Fruit fly (Drosophila melanogaster) whole organism, embryonic: Measurements from ENCODE around the gene CG17364.

Source experiments
- Abd-B ChIP-seq: fragments of 200-800 bp; sonication (Bioruptor generic); optimal IDR thresholded peaks from 2 replicates; lab custom pipeline; 2018; ENCODE audit warnings: missing biosample characterization, mild to moderate bottlenecking, missing genetic modification characterization, moderate library complexity
- Atf6 ChIP-seq: fragments of 200-800 bp; sonication (Bioruptor generic); IDR thresholded peaks from 2 replicates; pipeline ENCODE4 v1.3.6; 2022; ENCODE audit warnings: missing biosample characterization, missing genetic modification characterization
- B-H2 ChIP-seq: fragments of 200-800 bp; sonication (Bioruptor generic); optimal IDR thresholded peaks from 2 replicates; lab custom pipeline; 2018; ENCODE audit warnings: missing biosample characterization, mild to moderate bottlenecking, missing genetic modification characterization
- CG10979 ChIP-seq: fragments of 200-800 bp; sonication (Bioruptor generic); optimal IDR thresholded peaks from 2 replicates; lab custom pipeline; 2018; ENCODE audit warnings: missing biosample characterization, mild to moderate bottlenecking, missing genetic modification characterization, moderate library complexity
- CG12659 ChIP-seq: fragments of 200-800 bp; sonication (Bioruptor generic); optimal IDR thresholded peaks from 3 replicates; lab custom pipeline; 2017; ENCODE audit warnings: mild to moderate bottlenecking, missing biosample characterization, missing genetic modification reagents, missing genetic modification characterization
- CG15479 ChIP-seq: fragments of 200-800 bp; sonication (Bioruptor generic); optimal IDR thresholded peaks from 3 replicates; lab custom pipeline; 2019; ENCODE audit warnings: missing biosample characterization, mild to moderate bottlenecking, missing genetic modification characterization, moderate library complexity
- CG1647 ChIP-seq: fragments of 200-800 bp; sonication (Bioruptor generic); optimal IDR thresholded peaks from 3 replicates; lab custom pipeline; 2016; ENCODE audit warnings: missing biosample characterization, missing genetic modification characterization
- CG16815 ChIP-seq: fragments of 200-800 bp; sonication (Bioruptor generic); optimal IDR thresholded peaks from 3 replicates; lab custom pipeline; 2017; ENCODE audit warnings: missing biosample characterization, mild to moderate bottlenecking, missing genetic modification characterization
- CG16863 ChIP-seq: fragments of 200-800 bp; sonication (Bioruptor generic); optimal IDR thresholded peaks from 3 replicates; lab custom pipeline; 2016; ENCODE audit warnings: missing biosample characterization, missing genetic modification characterization
- CG17361 ChIP-seq: fragments of 200-800 bp; sonication (Bioruptor generic); IDR thresholded peaks from 3 replicates; pipeline ENCODE4 v1.3.6; 2022; ENCODE audit warnings: missing biosample characterization, missing genetic modification characterization
- CG17568 ChIP-seq: fragments of 200-800 bp; sonication (Bioruptor generic); optimal IDR thresholded peaks from 2 replicates; lab custom pipeline; 2018; ENCODE audit warnings: missing biosample characterization, mild to moderate bottlenecking, missing genetic modification characterization, moderate library complexity
- CG1792 ChIP-seq: fragments of 200-800 bp; sonication (Bioruptor generic); optimal IDR thresholded peaks from 2 replicates; lab custom pipeline; 2016; ENCODE audit warnings: missing biosample characterization, missing genetic modification characterization
- CG2712 ChIP-seq: fragments of 200-800 bp; optimal IDR thresholded peaks from 3 replicates; lab custom pipeline; 2019; ENCODE audit warnings: missing biosample characterization, mild to moderate bottlenecking, missing genetic modification characterization, moderate library complexity
- CG30020 ChIP-seq: fragments of 200-800 bp; optimal IDR thresholded peaks from 2 replicates; lab custom pipeline; 2019; ENCODE audit warnings: missing biosample characterization, mild to moderate bottlenecking, missing genetic modification characterization, moderate library complexity
- CG31224 ChIP-seq: fragments of 200-800 bp; sonication (Bioruptor generic); IDR thresholded peaks from 2 replicates; pipeline ENCODE4 v1.3.6; 2022; ENCODE audit warnings: missing biosample characterization, missing genetic modification characterization
- CG6765 ChIP-seq: fragments of 200-800 bp; sonication (Bioruptor generic); optimal IDR thresholded peaks from 3 replicates; lab custom pipeline; 2017; ENCODE audit warnings: missing biosample characterization, mild to moderate bottlenecking, missing genetic modification characterization
- CG7786 ChIP-seq: fragments of 200-800 bp; sonication (Bioruptor generic); optimal IDR thresholded peaks from 2 replicates; lab custom pipeline; 2016; ENCODE audit warnings: missing biosample characterization, missing genetic modification characterization
- CG8281 ChIP-seq: fragments of 200-800 bp; sonication (Bioruptor generic); optimal IDR thresholded peaks from 2 replicates; lab custom pipeline; 2018; ENCODE audit warnings: missing biosample characterization, mild to moderate bottlenecking, missing genetic modification characterization, moderate library complexity
- CG8944 ChIP-seq: fragments of 200-800 bp; sonication (Bioruptor generic); optimal IDR thresholded peaks from 3 replicates; lab custom pipeline; 2016; ENCODE audit warnings: missing biosample characterization, missing genetic modification characterization
- Dip2 ChIP-seq: fragments of 200-800 bp; sonication (Bioruptor generic); IDR thresholded peaks from 2 replicates; pipeline ENCODE4 v1.3.6; 2022; ENCODE audit warnings: missing biosample characterization, missing genetic modification characterization
- Dip3 ChIP-seq: fragments of 200-800 bp; sonication (Bioruptor generic); optimal IDR thresholded peaks from 3 replicates; lab custom pipeline; 2016; ENCODE audit warnings: missing biosample characterization, missing genetic modification characterization
- Doc3 ChIP-seq: fragments of 200-800 bp; sonication (Bioruptor generic); IDR thresholded peaks from 3 replicates; pipeline ENCODE4 v1.3.6; 2022; ENCODE audit warnings: missing biosample characterization, missing genetic modification characterization; ENCODE audit not compliant: partially characterized antibody
- Ets97D ChIP-seq: fragments of 200-800 bp; sonication (Bioruptor generic); optimal IDR thresholded peaks from 3 replicates; lab custom pipeline; 2016; ENCODE audit warnings: missing biosample characterization, missing genetic modification characterization
- HLH3B ChIP-seq: fragments of 200-800 bp; sonication (Bioruptor generic); IDR thresholded peaks from 2 replicates; pipeline ENCODE4 v1.3.6; 2022; ENCODE audit warnings: missing biosample characterization, missing genetic modification characterization
- MESR4 ChIP-seq: fragments of 200-800 bp; sonication (Bioruptor generic); optimal IDR thresholded peaks from 2 replicates; lab custom pipeline; 2018; ENCODE audit warnings: missing biosample characterization, mild to moderate bottlenecking, missing genetic modification characterization, moderate library complexity
- NK7.1 ChIP-seq: fragments of 200-800 bp; sonication (Bioruptor generic); optimal IDR thresholded peaks from 3 replicates; lab custom pipeline; 2016; ENCODE audit warnings: missing biosample characterization, missing genetic modification characterization
- Pdp1 ChIP-seq, 2 experiments: fragments of 200-800 bp; sonication (Bioruptor generic); optimal IDR thresholded peaks; 3 replicates each; lab custom pipeline; 2016; ENCODE audit warnings: missing biosample characterization in 2 of 2, missing genetic modification characterization in 2 of 2, mild to moderate bottlenecking in 1 of 2, moderate library complexity in 1 of 2
- Sox100B ChIP-seq: fragments of 200-800 bp; sonication (Bioruptor generic); optimal IDR thresholded peaks from 3 replicates; lab custom pipeline; 2018; ENCODE audit warnings: missing biosample characterization, mild to moderate bottlenecking, missing genetic modification characterization
- Vsx1 ChIP-seq: fragments of 200-800 bp; sonication (Bioruptor generic); optimal IDR thresholded peaks from 2 replicates; lab custom pipeline; 2017; ENCODE audit warnings: missing biosample characterization, mild to moderate bottlenecking, missing genetic modification characterization, missing genetic modification reagents
- Xrp1 ChIP-seq: fragments of 200-800 bp; sonication (Bioruptor generic); IDR thresholded peaks from 2 replicates; pipeline ENCODE4 v1.3.6; 2022; ENCODE audit warnings: missing biosample characterization, missing genetic modification characterization
- bab2 ChIP-seq: fragments of 200-800 bp; sonication (Bioruptor generic); optimal IDR thresholded peaks from 2 replicates; lab custom pipeline; 2016; ENCODE audit warnings: missing biosample characterization, missing genetic modification characterization
- cato ChIP-seq: fragments of 200-800 bp; sonication (Bioruptor generic); optimal IDR thresholded peaks from 2 replicates; lab custom pipeline; 2016; ENCODE audit warnings: missing biosample characterization, missing genetic modification characterization, borderline replicate concordance
- cg ChIP-seq: fragments of 200-800 bp; sonication (Bioruptor generic); optimal IDR thresholded peaks from 3 replicates; lab custom pipeline; 2019; ENCODE audit warnings: missing biosample characterization, mild to moderate bottlenecking, missing genetic modification characterization, moderate library complexity
- chif ChIP-seq, 2 experiments: fragments of 200-800 bp; sonication (Bioruptor generic); optimal IDR thresholded peaks; 3 replicates each; lab custom pipeline; 2016; ENCODE audit warnings: missing biosample characterization in 2 of 2, missing genetic modification characterization in 2 of 2
- ems ChIP-seq: fragments of 200-800 bp; sonication (Bioruptor generic); optimal IDR thresholded peaks from 3 replicates; lab custom pipeline; 2016; ENCODE audit warnings: missing biosample characterization, missing genetic modification characterization
- fd3F ChIP-seq: fragments of 200-800 bp; sonication (Bioruptor generic); optimal IDR thresholded peaks from 2 replicates; lab custom pipeline; 2018; ENCODE audit warnings: missing biosample characterization, mild to moderate bottlenecking, missing genetic modification characterization, moderate library complexity
- fd96Cb ChIP-seq: fragments of 200-800 bp; sonication (Bioruptor generic); optimal IDR thresholded peaks from 2 replicates; lab custom pipeline; 2018; ENCODE audit warnings: missing biosample characterization, mild to moderate bottlenecking, missing genetic modification characterization, moderate library complexity
- gfzf ChIP-seq: fragments of 200-800 bp; sonication (Bioruptor generic); optimal IDR thresholded peaks from 2 replicates; lab custom pipeline; 2016; ENCODE audit warnings: missing biosample characterization, mild to moderate bottlenecking, missing genetic modification characterization, moderate library complexity
- mam ChIP-seq: fragments of 200-800 bp; sonication (Bioruptor generic); optimal IDR thresholded peaks from 3 replicates; lab custom pipeline; 2016; ENCODE audit warnings: missing biosample characterization, missing genetic modification characterization
- onecut ChIP-seq: fragments of 200-800 bp; sonication (Bioruptor generic); IDR thresholded peaks from 2 replicates; pipeline ENCODE4 v1.3.6; 2022; ENCODE audit warnings: missing biosample characterization, missing genetic modification characterization
- rib ChIP-seq: fragments of 200-800 bp; sonication (Bioruptor generic); IDR thresholded peaks from 2 replicates; pipeline ENCODE4 v1.3.6; 2022; ENCODE audit warnings: missing biosample characterization, missing genetic modification characterization
- sc ChIP-seq, 3 experiments: fragments of >200 bp in 2 of 3; fragments of 200-800 bp in 1 of 3; sonication (Bioruptor generic) in 1 of 3; optimal IDR thresholded peaks; 2 replicates in 2 of 3; 3 replicates in 1 of 3; lab custom pipeline; 2017; ENCODE audit warnings: mild to moderate bottlenecking in 1 of 3, missing biosample characterization in 1 of 3, missing genetic modification characterization in 1 of 3, missing genetic modification reagents in 1 of 3
- seq ChIP-seq: fragments of 200-800 bp; sonication (Bioruptor generic); IDR thresholded peaks from 2 replicates; pipeline ENCODE4 v1.3.6; 2022; ENCODE audit warnings: missing biosample characterization, missing genetic modification characterization
- so ChIP-seq: fragments of 200-800 bp; sonication (Bioruptor generic); IDR thresholded peaks from 3 replicates; pipeline ENCODE4 v1.3.6; 2022; ENCODE audit warnings: missing biosample characterization, missing genetic modification characterization
- sr ChIP-seq: fragments of 200-800 bp; sonication (Bioruptor generic); IDR thresholded peaks from 3 replicates; pipeline ENCODE4 v1.3.6; 2022; ENCODE audit warnings: missing biosample characterization, missing genetic modification characterization
- tap ChIP-seq: fragments of 200-800 bp; optimal IDR thresholded peaks from 3 replicates; lab custom pipeline; 2019; ENCODE audit warnings: missing biosample characterization, mild to moderate bottlenecking, missing genetic modification characterization, moderate library complexity
- vfl ChIP-seq: fragments of 200-800 bp; sonication (Bioruptor generic); optimal IDR thresholded peaks from 2 replicates; lab custom pipeline; 2016; ENCODE audit warnings: missing biosample characterization, missing genetic modification characterization
- vnd ChIP-seq: fragments of 200-800 bp; sonication (Bioruptor generic); IDR thresholded peaks from 3 replicates; pipeline ENCODE4 v1.3.6; 2022; ENCODE audit warnings: missing biosample characterization, missing genetic modification characterization; ENCODE audit not compliant: partially characterized antibody

Gene CG17364

dm6 chr3L:13928769-13929594 is 64.2 kb downstream of the CG17364 start, which contains the start of the genes CG8833 and DCTN1-p150 (continued):
- TF ChIP-seq seq (GFP tag; lab: Robert Waterston, UW): 0 out of 2 replicates have a peak, but pooled peaks have one; percentile 14
- peak; percentile 21 for TF ChIP-seq Ets97D (GFP tag; lab: Kevin White, UChicago)
- TF ChIP-seq Xrp1 (GFP tag; lab: Robert Waterston, UW): 0 out of 2 replicates have a peak, but pooled peaks have one; percentile 16
- peak; percentile 33 for TF ChIP-seq CG8944 (GFP tag; lab: Kevin White, UChicago)
- TF ChIP-seq ems (GFP tag; lab: Kevin White, UChicago): no peak
- peak; percentile 58 for TF ChIP-seq mam
- no peak for TF ChIP-seq CG6765 (GFP tag; lab: Kevin White, UChicago)
- no peak for TF ChIP-seq sc (optimal IDR thresholded peaks at IDR 0.05; lab: Kevin White, UChicago)
- TF ChIP-seq sc (GFP tag; optimal IDR thresholded peaks at IDR 0.05; lab: Kevin White, UChicago): no peak
- no peak for TF ChIP-seq vfl (GFP tag; lab: Kevin White, UChicago)
- peak; percentile 18; the same call in 1 of the 3 replicates for TF ChIP-seq vnd (GFP tag; lab: Robert Waterston, UW)
- TF ChIP-seq CG17568: no peak
- no peak for TF ChIP-seq Vsx1 (GFP tag; lab: Kevin White, UChicago)
- TF ChIP-seq Pdp1 (GFP tag; optimal IDR thresholded peaks at IDR 0.05; lab: Kevin White, UChicago): peak in 1 of 2 experiments; percentile 42
- peak; percentile 56 for TF ChIP-seq Abd-B (GFP tag; lab: Kevin White, UChicago)
- no peak for TF ChIP-seq cg (GFP tag; lab: Kevin White, UChicago)
- no peak for TF ChIP-seq so (GFP tag; lab: Robert Waterston, UW)
- peak; percentile 78 for TF ChIP-seq CG15479 (GFP tag; lab: Kevin White, UChicago)
- TF ChIP-seq tap (tag; lab: Kevin White, UChicago): no peak
- TF ChIP-seq Dip2: no peak
- TF ChIP-seq fd96Cb (tag; lab: Kevin White, UChicago): no peak
- TF ChIP-seq CG8281 (tag; lab: Kevin White, UChicago): no peak
- peak; percentile 4 for TF ChIP-seq CG16863
- TF ChIP-seq Sox100B (GFP tag; lab: Kevin White, UChicago): no peak
- peak; percentile 82 for TF ChIP-seq rib
- peak; percentile 33 for TF ChIP-seq bab2 (GFP tag; lab: Kevin White, UChicago)
- peak; percentile 0 for TF ChIP-seq CG16815 (GFP tag; lab: Kevin White, UChicago)
- peak; percentile 51 for TF ChIP-seq CG7786
- TF ChIP-seq sr (GFP tag; lab: Robert Waterston, UW): no peak
- no peak for TF ChIP-seq Dip3 (GFP tag; lab: Kevin White, UChicago)
- TF ChIP-seq chif (GFP tag; optimal IDR thresholded peaks at IDR 0.05; lab: Kevin White, UChicago): peak in 1 of 2 experiments; percentile 3
- TF ChIP-seq CG30020 (tag; lab: Kevin White, UChicago): peak; percentile 43
- TF ChIP-seq gfzf (GFP tag; lab: Kevin White, UChicago): peak; percentile 40
- peak; percentile 59 for TF ChIP-seq CG2712 (tag; lab: Kevin White, UChicago)
- no peak for TF ChIP-seq NK7.1 (GFP tag; lab: Kevin White, UChicago)
- no peak for TF ChIP-seq fd3F
- no peak for TF ChIP-seq CG1647 (GFP tag; lab: Kevin White, UChicago)
- TF ChIP-seq Doc3 (GFP tag; lab: Robert Waterston, UW): peak; percentile 32; the same call in 1 of the 3 replicates
- TF ChIP-seq onecut (GFP tag; lab: Robert Waterston, UW): no peak
- peak; percentile 14 for TF ChIP-seq cato (GFP tag; lab: Kevin White, UChicago)
- peak; percentile 72 for TF ChIP-seq CG17361 (GFP tag; lab: Robert Waterston, UW)
- TF ChIP-seq CG31224 (GFP tag; lab: Robert Waterston, UW): no peak
- peak; percentile 19; the same call in 1 of the 2 replicates for TF ChIP-seq HLH3B (GFP tag; lab: Robert Waterston, UW)
- TF ChIP-seq CG1792: no peak
- TF ChIP-seq CG10979 (tag; lab: Kevin White, UChicago): no peak
- TF ChIP-seq Atf6: 0 out of 2 replicates have a peak, but pooled peaks have one; percentile 29
- TF ChIP-seq B-H2 (GFP tag; lab: Kevin White, UChicago): peak; percentile 9
- peak; percentile 62 for TF ChIP-seq CG12659
- TF ChIP-seq MESR4 (GFP tag; lab: Kevin White, UChicago): peak; percentile 64
